Fruit fly (Drosophila melanogaster): ENCODE results near the gene Jon25Bii.

DNA sequence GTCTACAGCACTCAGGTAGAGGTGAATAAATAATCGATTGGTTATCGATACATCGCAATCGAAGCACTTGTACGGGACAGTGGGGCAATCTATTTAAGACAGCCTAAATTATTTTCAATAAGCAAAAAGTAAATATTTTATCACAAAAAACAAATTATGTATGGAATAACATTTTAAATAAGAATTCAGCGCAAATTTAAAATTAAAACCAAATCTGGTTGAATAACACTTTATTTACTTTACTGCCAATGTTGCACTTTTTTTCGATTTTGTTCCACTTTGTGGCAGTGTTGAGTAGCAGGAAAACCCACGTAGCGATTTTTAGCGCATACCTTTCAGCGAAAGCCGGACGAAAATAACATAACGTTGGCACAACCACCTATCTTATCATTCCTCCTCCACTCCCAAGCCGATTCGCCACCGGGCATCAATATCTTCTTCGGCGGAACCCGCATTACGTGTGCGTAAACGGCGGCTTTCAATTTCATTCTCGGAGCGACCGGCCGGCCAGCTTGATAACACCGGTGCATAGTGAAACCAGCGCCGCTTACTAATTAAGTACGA lies 24.1 kb upstream of the Jon25Bii start, which contains the start of the genes Gmd and CG3792:
- TF ChIP-seq CG15696 (tag; optimal IDR thresholded peaks at IDR 0.05) (peak; percentile 96), dmrt99B (tag; optimal IDR thresholded peaks at IDR 0.05) (no peak), CHES-1-like (GFP tag; optimal IDR thresholded peaks at IDR 0.05) (peak; percentile 92), CG5245 (GFP tag; optimal IDR thresholded peaks at IDR 0.05) (peak; percentile 93), Neu2 (GFP tag; optimal IDR thresholded peaks at IDR 0.05; ENCODE audit: borderline replicate concordance) (peak; percentile 36)

Data from whole organism, embryonic.